Fruit fly (Drosophila melanogaster) whole organism, embryonic: ENCODE measurements around the gene Cul3.
A peak's percentile ranks its signal among the peaks of the same experiment; 100 is the strongest.

Experiments used
- Aef1 ChIP-seq: fragments of 200-800 bp; sonication (Bioruptor generic); IDR thresholded peaks from 3 replicates; pipeline ENCODE4 v1.3.6; 2022; ENCODE audit warnings: missing biosample characterization, missing genetic modification characterization
- Atf3 ChIP-seq: fragments of 200-800 bp; sonication (Bioruptor generic); optimal IDR thresholded peaks from 3 replicates; lab custom pipeline; 2016; ENCODE audit warnings: missing biosample characterization, missing genetic modification characterization
- B-H2 ChIP-seq: fragments of 200-800 bp; sonication (Bioruptor generic); optimal IDR thresholded peaks from 2 replicates; lab custom pipeline; 2018; ENCODE audit warnings: missing biosample characterization, mild to moderate bottlenecking, missing genetic modification characterization
- BtbVII ChIP-seq: fragments of 200-800 bp; sonication (Bioruptor generic); optimal IDR thresholded peaks from 3 replicates; lab custom pipeline; 2017; ENCODE audit warnings: missing biosample characterization, mild to moderate bottlenecking, missing genetic modification characterization
- CG10267 ChIP-seq: fragments of 200-800 bp; sonication (Bioruptor generic); optimal IDR thresholded peaks from 2 replicates; lab custom pipeline; 2018; ENCODE audit warnings: missing biosample characterization, mild to moderate bottlenecking, missing genetic modification characterization, moderate library complexity
- CG11723 ChIP-seq: fragments of 200-800 bp; sonication (Bioruptor generic); optimal IDR thresholded peaks from 2 replicates; lab custom pipeline; 2017; ENCODE audit warnings: missing biosample characterization, mild to moderate bottlenecking, missing genetic modification characterization
- CG12071 ChIP-seq: fragments of 200-800 bp; sonication (Bioruptor generic); optimal IDR thresholded peaks from 3 replicates; lab custom pipeline; 2018; ENCODE audit warnings: missing biosample characterization, mild to moderate bottlenecking, missing genetic modification characterization
- CG12659 ChIP-seq: fragments of 200-800 bp; sonication (Bioruptor generic); optimal IDR thresholded peaks from 3 replicates; lab custom pipeline; 2017; ENCODE audit warnings: mild to moderate bottlenecking, missing biosample characterization, missing genetic modification reagents, missing genetic modification characterization
- CG13775 ChIP-seq: fragments of 200-800 bp; sonication (Bioruptor generic); optimal IDR thresholded peaks from 3 replicates; lab custom pipeline; 2017; ENCODE audit warnings: missing biosample characterization, mild to moderate bottlenecking, missing genetic modification characterization
- CG14014 ChIP-seq: fragments of 200-800 bp; sonication (Bioruptor generic); IDR thresholded peaks from 2 replicates; pipeline ENCODE4 v1.3.6; 2022; ENCODE audit warnings: missing biosample characterization, missing genetic modification characterization
- CG17359 ChIP-seq: fragments of 200-800 bp; sonication (Bioruptor generic); optimal IDR thresholded peaks from 3 replicates; lab custom pipeline; 2018; ENCODE audit warnings: missing biosample characterization, mild to moderate bottlenecking, missing genetic modification characterization, moderate library complexity
- CG18262 ChIP-seq: fragments of 200-800 bp; optimal IDR thresholded peaks from 3 replicates; lab custom pipeline; 2019; ENCODE audit warnings: missing biosample characterization, mild to moderate bottlenecking, missing genetic modification characterization, moderate library complexity
- CG2199 ChIP-seq: fragments of 200-800 bp; sonication (Bioruptor generic); IDR thresholded peaks from 3 replicates; pipeline ENCODE4 v1.3.6; 2022; ENCODE audit warnings: missing biosample characterization, missing genetic modification characterization
- CG2202 ChIP-seq: fragments of 200-800 bp; sonication (Bioruptor generic); optimal IDR thresholded peaks from 2 replicates; lab custom pipeline; 2018; ENCODE audit warnings: missing biosample characterization, mild to moderate bottlenecking, missing genetic modification characterization
- CG31388 ChIP-seq: fragments of 200-800 bp; sonication (Bioruptor generic); optimal IDR thresholded peaks from 2 replicates; lab custom pipeline; 2016; ENCODE audit warnings: missing biosample characterization, missing genetic modification characterization
- CG31441 ChIP-seq: fragments of 200-800 bp; sonication (Bioruptor generic); IDR thresholded peaks from 2 replicates; pipeline ENCODE4 v1.3.6; 2022; ENCODE audit warnings: missing biosample characterization, missing genetic modification characterization
- CG3281 ChIP-seq: fragments of 200-800 bp; sonication (Bioruptor generic); optimal IDR thresholded peaks from 3 replicates; lab custom pipeline; 2017; ENCODE audit warnings: missing biosample characterization, mild to moderate bottlenecking, missing genetic modification characterization
- CG33557 ChIP-seq: fragments of 200-800 bp; sonication (Bioruptor generic); optimal IDR thresholded peaks from 2 replicates; lab custom pipeline; 2019; ENCODE audit warnings: missing biosample characterization, mild to moderate bottlenecking, missing genetic modification characterization, moderate library complexity
- CG34224 ChIP-seq: fragments of 200-800 bp; sonication (Bioruptor generic); IDR thresholded peaks from 3 replicates; pipeline ENCODE4 v1.3.6; 2022; ENCODE audit warnings: missing biosample characterization, missing genetic modification characterization; ENCODE audit not compliant: partially characterized antibody
- CG6765 ChIP-seq: fragments of 200-800 bp; sonication (Bioruptor generic); optimal IDR thresholded peaks from 3 replicates; lab custom pipeline; 2017; ENCODE audit warnings: missing biosample characterization, mild to moderate bottlenecking, missing genetic modification characterization
- CG7987 ChIP-seq: fragments of 200-800 bp; sonication (Bioruptor generic); optimal IDR thresholded peaks from 2 replicates; lab custom pipeline; 2018; ENCODE audit warnings: missing biosample characterization, mild to moderate bottlenecking, missing genetic modification characterization, moderate library complexity
- Dip3 ChIP-seq: fragments of 200-800 bp; sonication (Bioruptor generic); optimal IDR thresholded peaks from 3 replicates; lab custom pipeline; 2016; ENCODE audit warnings: missing biosample characterization, missing genetic modification characterization
- Dref ChIP-seq: fragments of 200-800 bp; sonication (Bioruptor generic); IDR thresholded peaks from 2 replicates; pipeline ENCODE4 v1.3.6; 2022; ENCODE audit warnings: missing biosample characterization, missing genetic modification characterization
- HHEX ChIP-seq: fragments of 200-800 bp; sonication (Bioruptor generic); optimal IDR thresholded peaks from 3 replicates; lab custom pipeline; 2017; ENCODE audit warnings: missing biosample characterization, mild to moderate bottlenecking, missing genetic modification characterization, missing genetic modification reagents
- Hr3 ChIP-seq: fragments of 200-800 bp; sonication (Bioruptor generic); optimal IDR thresholded peaks from 3 replicates; lab custom pipeline; 2016; ENCODE audit warnings: missing biosample characterization, missing genetic modification characterization
- MBD-R2 ChIP-seq: fragments of 200-800 bp; sonication (Bioruptor generic); IDR thresholded peaks from 2 replicates; pipeline ENCODE4 v1.3.6; 2022; ENCODE audit warnings: missing biosample characterization, missing genetic modification characterization
- MESR4 ChIP-seq: fragments of 200-800 bp; sonication (Bioruptor generic); optimal IDR thresholded peaks from 2 replicates; lab custom pipeline; 2018; ENCODE audit warnings: missing biosample characterization, mild to moderate bottlenecking, missing genetic modification characterization, moderate library complexity
- Max ChIP-seq: fragments of 200-800 bp; sonication (Bioruptor generic); optimal IDR thresholded peaks from 2 replicates; lab custom pipeline; 2016; ENCODE audit warnings: missing biosample characterization, mild to moderate bottlenecking, missing genetic modification characterization
- NFAT ChIP-seq: fragments of 200-800 bp; sonication (Bioruptor generic); IDR thresholded peaks from 2 replicates; pipeline ENCODE4 v1.3.6; 2022; ENCODE audit warnings: missing biosample characterization, missing genetic modification characterization
- YL-1 ChIP-seq: fragments of 200-800 bp; sonication (Bioruptor generic); optimal IDR thresholded peaks from 3 replicates; lab custom pipeline; 2017; ENCODE audit warnings: missing biosample characterization, mild to moderate bottlenecking, missing genetic modification characterization
- ara ChIP-seq: fragments of 200-800 bp; sonication (Bioruptor generic); IDR thresholded peaks from 2 replicates; pipeline ENCODE4 v1.3.6; 2022; ENCODE audit warnings: missing biosample characterization, missing genetic modification characterization
- chif ChIP-seq, 2 experiments: fragments of 200-800 bp; sonication (Bioruptor generic); optimal IDR thresholded peaks; 3 replicates each; lab custom pipeline; 2016; ENCODE audit warnings: missing biosample characterization in 2 of 2, missing genetic modification characterization in 2 of 2
- crol ChIP-seq: fragments of 200-800 bp; sonication (Bioruptor generic); IDR thresholded peaks from 2 replicates; pipeline ENCODE4 v1.3.6; 2022; ENCODE audit warnings: missing biosample characterization, missing genetic modification characterization
- dm ChIP-seq: fragments of 200-800 bp; sonication (Bioruptor generic); optimal IDR thresholded peaks from 3 replicates; lab custom pipeline; 2016; ENCODE audit warnings: missing biosample characterization, missing genetic modification characterization
- dmrt11E ChIP-seq: fragments of 200-800 bp; sonication (Bioruptor generic); optimal IDR thresholded peaks from 3 replicates; lab custom pipeline; 2018; ENCODE audit warnings: missing biosample characterization, mild to moderate bottlenecking, missing genetic modification characterization, moderate library complexity
- en ChIP-seq: fragments of 200-800 bp; sonication (Bioruptor generic); optimal IDR thresholded peaks from 2 replicates; lab custom pipeline; 2016; ENCODE audit warnings: missing biosample characterization, missing genetic modification characterization
- fd3F ChIP-seq: fragments of 200-800 bp; sonication (Bioruptor generic); optimal IDR thresholded peaks from 2 replicates; lab custom pipeline; 2018; ENCODE audit warnings: missing biosample characterization, mild to moderate bottlenecking, missing genetic modification characterization, moderate library complexity
- fd64A ChIP-seq: fragments of 200-800 bp; sonication (Bioruptor generic); optimal IDR thresholded peaks from 3 replicates; lab custom pipeline; 2018; ENCODE audit warnings: missing biosample characterization, mild to moderate bottlenecking, missing genetic modification characterization
- lbe ChIP-seq: fragments of 200-800 bp; sonication (Bioruptor generic); optimal IDR thresholded peaks from 2 replicates; lab custom pipeline; 2016; ENCODE audit warnings: missing biosample characterization, mild to moderate bottlenecking, missing genetic modification characterization
- mirr ChIP-seq: fragments of 200-800 bp; sonication (Bioruptor generic); optimal IDR thresholded peaks from 3 replicates; lab custom pipeline; 2018; ENCODE audit warnings: missing biosample characterization, mild to moderate bottlenecking, missing genetic modification characterization
- nau ChIP-seq: fragments of 200-800 bp; sonication (Bioruptor generic); optimal IDR thresholded peaks from 3 replicates; lab custom pipeline; 2017; ENCODE audit warnings: missing biosample characterization, mild to moderate bottlenecking, missing genetic modification characterization, missing genetic modification reagents
- org-1 ChIP-seq: fragments of 200-800 bp; sonication (Bioruptor generic); optimal IDR thresholded peaks from 2 replicates; lab custom pipeline; 2017; ENCODE audit warnings: missing biosample characterization, missing genetic modification characterization
- pb ChIP-seq: fragments of 200-800 bp; sonication (Bioruptor generic); optimal IDR thresholded peaks from 3 replicates; lab custom pipeline; 2016; ENCODE audit warnings: missing biosample characterization, missing genetic modification characterization
- pros ChIP-seq: fragments of 200-800 bp; sonication (Bioruptor generic); optimal IDR thresholded peaks from 3 replicates; lab custom pipeline; 2019; ENCODE audit warnings: missing biosample characterization, mild to moderate bottlenecking, missing genetic modification characterization, moderate library complexity
- psq ChIP-seq: fragments of 200-800 bp; sonication (Bioruptor generic); optimal IDR thresholded peaks from 2 replicates; lab custom pipeline; 2017; ENCODE audit warnings: missing biosample characterization, missing genetic modification characterization
- rib ChIP-seq: fragments of 200-800 bp; sonication (Bioruptor generic); IDR thresholded peaks from 2 replicates; pipeline ENCODE4 v1.3.6; 2022; ENCODE audit warnings: missing biosample characterization, missing genetic modification characterization
- scrt ChIP-seq: fragments of 200-800 bp; sonication (Bioruptor generic); optimal IDR thresholded peaks from 2 replicates; lab custom pipeline; 2018; ENCODE audit warnings: missing biosample characterization, mild to moderate bottlenecking, missing genetic modification characterization, moderate library complexity
- sens ChIP-seq: fragments of 200-800 bp; sonication (Bioruptor generic); peaks from one replicate; lab custom pipeline; 2016; ENCODE audit warnings: missing biosample characterization, missing genetic modification characterization
- seq ChIP-seq: fragments of 200-800 bp; sonication (Bioruptor generic); IDR thresholded peaks from 2 replicates; pipeline ENCODE4 v1.3.6; 2022; ENCODE audit warnings: missing biosample characterization, missing genetic modification characterization
- sob ChIP-seq: fragments of 200-800 bp; sonication (Bioruptor generic); IDR thresholded peaks from 2 replicates; pipeline ENCODE4 v1.3.6; 2022; ENCODE audit warnings: missing biosample characterization, missing genetic modification characterization
- yki ChIP-seq: fragments of >200 bp; optimal IDR thresholded peaks from 3 replicates; lab custom pipeline; 2018

Gene Cul3

DNA sequence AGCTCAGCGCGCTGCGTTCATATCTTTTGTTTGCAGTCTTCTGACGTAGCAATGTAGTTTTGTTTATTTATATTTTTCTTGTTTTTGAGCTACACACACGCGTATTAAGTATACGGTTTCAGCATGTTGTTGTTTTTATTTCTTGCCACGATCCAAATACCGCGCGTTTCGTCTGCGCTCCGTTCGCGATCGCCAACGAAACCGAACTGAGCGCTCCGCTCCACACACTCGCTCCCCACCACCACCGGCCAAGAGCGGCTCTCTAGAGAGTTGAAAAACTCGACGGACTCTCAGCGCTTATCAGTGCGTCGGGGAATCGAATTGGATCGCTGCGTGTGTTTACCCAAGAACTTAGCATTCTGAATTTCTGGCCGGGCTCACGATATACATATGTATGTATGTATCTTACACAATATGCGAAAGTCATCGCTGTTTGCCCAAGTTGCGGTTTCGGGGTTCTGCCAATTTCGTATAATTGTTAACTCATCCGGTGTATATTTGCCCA, 7.3 kb downstream of the Cul3 start, which contains the start of gene yuri (continued):
- peak; percentile 10 for TF ChIP-seq MESR4 (GFP tag; lab: Kevin White, UChicago)
- peak; percentile 67; the same call in 2 of the 3 replicates for TF ChIP-seq CG34224 (GFP tag; lab: Robert Waterston, UW)
- no peak for TF ChIP-seq Atf3
- peak; percentile 60; the same call in 1 of the 2 replicates for TF ChIP-seq seq (GFP tag; lab: Robert Waterston, UW)
- TF ChIP-seq org-1 (GFP tag; lab: Kevin White, UChicago), result no peak
- TF ChIP-seq CG10267, result peak; percentile 12
- no peak for TF ChIP-seq pros (GFP tag; lab: Kevin White, UChicago)
- peak; percentile 76 for TF ChIP-seq lbe (GFP tag; lab: Kevin White, UChicago)
- no peak for TF ChIP-seq chif (GFP tag; optimal IDR thresholded peaks at IDR 0.05; lab: Kevin White, UChicago)
- peak; percentile 71 for TF ChIP-seq mirr (GFP tag; lab: Kevin White, UChicago)
- peak; percentile 24 for TF ChIP-seq CG17359 (tag; lab: Kevin White, UChicago)
- peak; percentile 18 for TF ChIP-seq YL-1 (GFP tag; lab: Kevin White, UChicago)
- TF ChIP-seq NFAT (GFP tag; lab: Robert Waterston, UW), result peak; percentile 52; the same call in 1 of the 2 replicates
- TF ChIP-seq CG6765, result peak; percentile 56
- peak; percentile 33 for TF ChIP-seq CG12071 (GFP tag; lab: Kevin White, UChicago)
- peak; percentile 67 for TF ChIP-seq ara
- TF ChIP-seq CG3281 (GFP tag; lab: Kevin White, UChicago), result peak; percentile 40
- TF ChIP-seq CG33557 (GFP tag; lab: Kevin White, UChicago), result peak; percentile 31
- peak; percentile 41 for TF ChIP-seq CG2202 (tag; lab: Kevin White, UChicago)
- peak; percentile 77; the same call in 1 of the 2 replicates for TF ChIP-seq sob (GFP tag; lab: Robert Waterston, UW)
- peak; percentile 67 for TF ChIP-seq rib (GFP tag; lab: Robert Waterston, UW)
- TF ChIP-seq Hr3 (GFP tag; lab: Kevin White, UChicago), result no peak
- peak; percentile 28 for TF ChIP-seq CG12659
- TF ChIP-seq CG31441 (GFP tag; lab: Robert Waterston, UW), result no peak; the same call in 1 of the 2 replicates
- TF ChIP-seq Aef1, result peak; percentile 53; the same call in 2 of the 3 replicates
- TF ChIP-seq CG2199 (GFP tag; lab: Robert Waterston, UW), result peak; percentile 59; the same call in 1 of the 3 replicates
- peak; percentile 13 for TF ChIP-seq CG11723 (GFP tag; lab: Kevin White, UChicago)
- no peak for TF ChIP-seq en
- TF ChIP-seq HHEX (GFP tag; lab: Kevin White, UChicago), result peak; percentile 23
- peak; percentile 55 for TF ChIP-seq fd64A (GFP tag; lab: Kevin White, UChicago)
- TF ChIP-seq CG7987, result peak; percentile 46
- peak; percentile 90 for TF ChIP-seq sens (GFP tag; lab: Kevin White, UChicago)
- TF ChIP-seq MBD-R2, result 0 out of 2 replicates have a peak, but pooled peaks have one; percentile 31
- peak; percentile 46 for TF ChIP-seq dm (GFP tag; lab: Kevin White, UChicago)
- peak; percentile 3 for TF ChIP-seq dmrt11E (tag; lab: Kevin White, UChicago)
- TF ChIP-seq fd3F (GFP tag; lab: Kevin White, UChicago), result no peak
- peak; percentile 4 for TF ChIP-seq CG18262 (tag; lab: Kevin White, UChicago)
- TF ChIP-seq Dref (GFP tag; lab: Robert Waterston, UW), result no peak
- peak; percentile 76 for TF ChIP-seq crol (GFP tag; lab: Robert Waterston, UW)
- no peak for TF ChIP-seq nau (GFP tag; lab: Kevin White, UChicago)
- TF ChIP-seq pb (GFP tag; lab: Kevin White, UChicago), result peak; percentile 38
- TF ChIP-seq yki (lab: Kevin White, UChicago), result peak; percentile 75
- peak; percentile 51; the same call in 1 of the 2 replicates for TF ChIP-seq CG14014 (GFP tag; lab: Robert Waterston, UW)
- no peak for TF ChIP-seq psq
- peak; percentile 74 for TF ChIP-seq BtbVII
- peak; percentile 8 for TF ChIP-seq B-H2
- TF ChIP-seq Dip3 (GFP tag; lab: Kevin White, UChicago), result no peak
- no peak for TF ChIP-seq CG31388 (GFP tag; lab: Kevin White, UChicago)
- peak; percentile 40 for TF ChIP-seq Max (GFP tag; lab: Kevin White, UChicago)
- peak; percentile 5 for TF ChIP-seq CG13775 (GFP tag; lab: Kevin White, UChicago)
- peak; percentile 31 for TF ChIP-seq scrt (GFP tag; lab: Kevin White, UChicago)
